Worm (Caenorhabditis elegans): ENCODE measurements around the gene C37E2.3.

DNA sequence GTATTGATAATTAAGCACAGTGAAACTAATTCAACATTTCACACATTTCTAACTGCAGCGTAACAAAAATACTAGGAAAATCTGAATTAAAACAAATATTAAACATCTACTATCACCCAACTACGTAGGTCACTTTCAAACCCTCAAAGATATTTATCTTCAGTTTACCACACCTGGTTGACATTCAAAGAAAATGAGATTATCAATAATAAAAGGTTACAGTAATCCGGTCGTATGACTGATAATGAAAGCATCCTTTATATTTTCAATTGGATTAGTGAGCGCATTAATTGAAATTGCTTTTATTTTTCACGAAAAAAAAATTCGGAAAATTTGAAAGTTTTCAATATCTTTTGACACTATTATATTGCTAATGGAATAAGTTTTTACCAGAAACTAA is 2.3 kb downstream of the C37E2.3 start:
- no peak for TF ChIP-seq mec-3 (tag; optimal IDR thresholded peaks at IDR 0.05; ENCODE audit: borderline replicate concordance)
- no peak for TF ChIP-seq pqm-1 (tag; optimal IDR thresholded peaks at IDR 0.05)
- no peak for TF ChIP-seq ama-1 (optimal IDR thresholded peaks at IDR 0.05)
- TF ChIP-seq rnt-1 (tag; optimal IDR thresholded peaks at IDR 0.05): no peak
- TF ChIP-seq Y22D7AL.16 (tag; optimal IDR thresholded peaks at IDR 0.05): no peak
- TF ChIP-seq hlh-15 (tag; optimal IDR thresholded peaks at IDR 0.05): no peak
- no peak for TF ChIP-seq ceh-9 (tag; optimal IDR thresholded peaks at IDR 0.05)

All from whole organism, late embryonic.